Fruit fly (Drosophila melanogaster) whole organism, wandering third instar larva: ENCODE results near the gene Cf2.

ENCODE experiments used
- Dif ChIP-seq: fragments of 200-275, 200-300 bp; sonication (Bioruptor generic); optimal IDR thresholded peaks from 2 replicates; lab custom pipeline; 2018; ENCODE audit warnings: missing biosample characterization, missing genetic modification characterization; ENCODE audit not compliant: partially characterized antibody
- HLH106 ChIP-seq: fragments of 200-800 bp; optimal IDR thresholded peaks from 3 replicates; lab custom pipeline; 2019; ENCODE audit warnings: missing biosample characterization, mild to moderate bottlenecking, missing genetic modification characterization, moderate library complexity
- Hr78 ChIP-seq: fragments of >200 bp; optimal IDR thresholded peaks from 2 replicates; lab custom pipeline; 2017; ENCODE audit warnings: missing biosample characterization, missing genetic modification characterization
- Myc ChIP-seq: fragments of >200 bp; optimal IDR thresholded peaks from 2 replicates; lab custom pipeline; 2017
- N ChIP-seq: fragments of >200 bp; optimal IDR thresholded peaks from 2 replicates; lab custom pipeline; 2018; ENCODE audit warnings: missing biosample characterization, missing external identifiers, missing genetic modification characterization
- OdsH ChIP-seq: fragments of 200-800 bp; sonication (Bioruptor generic); optimal IDR thresholded peaks from 2 replicates; lab custom pipeline; 2016; ENCODE audit warnings: missing biosample characterization, mild to moderate bottlenecking, missing genetic modification characterization
- Rel ChIP-seq, 2 experiments: fragments of 200-800 bp; sonication (Bioruptor generic) in 1 of 2; optimal IDR thresholded peaks; 2 replicates in 1 of 2; 3 replicates in 1 of 2; lab custom pipeline; 2016 to 2019; ENCODE audit warnings: mild to moderate bottlenecking in 2 of 2, missing biosample characterization in 2 of 2, missing genetic modification characterization in 2 of 2, moderate library complexity in 1 of 2
- dl ChIP-seq, 2 experiments: fragments of 175-275, 200-275 bp in 1 of 2; fragments of 200-275 bp in 1 of 2; sonication (Bioruptor generic); optimal IDR thresholded peaks; lab custom pipeline; 2018; ENCODE audit warnings: mild to moderate bottlenecking in 2 of 2, missing biosample characterization in 2 of 2, missing genetic modification characterization in 2 of 2, moderate library complexity in 2 of 2; ENCODE audit not compliant: partially characterized antibody in 2 of 2, insufficient read depth in 1 of 2
- dmrt93B ChIP-seq: fragments of 200-800 bp; sonication (Bioruptor generic); optimal IDR thresholded peaks from 2 replicates; lab custom pipeline; 2018; ENCODE audit warnings: missing biosample characterization, mild to moderate bottlenecking, missing genetic modification characterization
- h ChIP-seq: fragments of 200-800 bp; sonication (Bioruptor generic); optimal IDR thresholded peaks from 3 replicates; lab custom pipeline; 2016; ENCODE audit warnings: missing biosample characterization, mild to moderate bottlenecking, missing genetic modification characterization
- jim ChIP-seq: fragments of 175-275, 200-325 bp; sonication (Bioruptor generic); optimal IDR thresholded peaks from 2 replicates; lab custom pipeline; 2016; ENCODE audit warnings: missing biosample characterization, mild to moderate bottlenecking, missing genetic modification characterization
- psq ChIP-seq: fragments of 200-800 bp; sonication (Bioruptor generic); optimal IDR thresholded peaks from 3 replicates; lab custom pipeline; 2017; ENCODE audit warnings: missing biosample characterization, mild to moderate bottlenecking, missing genetic modification characterization, moderate library complexity
- rgr ChIP-seq: fragments of 200-800 bp; sonication (Bioruptor generic); optimal IDR thresholded peaks from 3 replicates; lab custom pipeline; 2016; ENCODE audit warnings: missing biosample characterization, mild to moderate bottlenecking, missing genetic modification characterization

DNA sequence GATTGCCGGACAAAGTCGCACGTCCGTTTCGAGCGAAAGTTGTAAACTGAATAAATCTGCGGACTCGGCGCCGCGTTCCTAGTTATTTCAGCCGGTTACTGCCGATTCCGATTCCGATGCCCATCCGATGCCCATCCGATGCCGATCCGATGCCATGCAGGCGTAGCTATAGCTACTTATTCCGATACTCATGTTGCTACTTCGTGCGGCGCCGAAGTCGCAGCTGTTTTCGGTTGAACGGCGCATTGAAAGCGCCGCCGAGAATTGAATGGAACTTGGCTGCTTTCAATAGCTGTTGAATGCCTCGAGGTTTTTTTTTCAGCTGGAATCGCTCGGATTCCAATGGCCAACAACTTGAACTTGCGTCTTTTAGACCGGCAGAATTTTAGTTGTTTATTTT lies 45.4 kb upstream of the Cf2 start:
- TF ChIP-seq dl (GFP tag; optimal IDR thresholded peaks at IDR 0.05; lab: Kevin White, UChicago; ENCODE audit: insufficient read depth in 1 of 2, partially characterized antibody in 2 of 2), result no peak
- no peak for TF ChIP-seq HLH106 (tag; lab: Kevin White, UChicago)
- no peak for TF ChIP-seq dmrt93B (GFP tag; lab: Kevin White, UChicago)
- no peak for TF ChIP-seq OdsH (GFP tag; lab: Kevin White, UChicago)
- TF ChIP-seq psq, result no peak
- no peak for TF ChIP-seq N (GFP tag; lab: Kevin White, UChicago)
- no peak for TF ChIP-seq Myc
- TF ChIP-seq jim (GFP tag; lab: Kevin White, UChicago), result no peak
- no peak for TF ChIP-seq Dif (GFP tag; lab: Kevin White, UChicago)
- TF ChIP-seq rgr (GFP tag; lab: Kevin White, UChicago), result no peak
- TF ChIP-seq Rel (GFP tag; optimal IDR thresholded peaks at IDR 0.05; lab: Kevin White, UChicago), result no peak
- TF ChIP-seq Rel (tag; optimal IDR thresholded peaks at IDR 0.05; lab: Kevin White, UChicago), result no peak
- TF ChIP-seq Hr78 (GFP tag; lab: Kevin White, UChicago), result no peak
- TF ChIP-seq h (GFP tag; lab: Kevin White, UChicago), result no peak
